Fruit fly (Drosophila melanogaster) whole organism, prepupa: ENCODE data around the gene trv.

Experiments used
- Blimp-1 ChIP-seq: fragments of 200-800 bp; sonication (Bioruptor generic); optimal IDR thresholded peaks from 3 replicates; lab custom pipeline; 2017; ENCODE audit warnings: missing biosample characterization, missing genetic modification characterization, mild to moderate bottlenecking, moderate library complexity, missing genetic modification reagents
- CG10631 ChIP-seq: fragments of 200-800 bp; sonication (Bioruptor generic); optimal IDR thresholded peaks from 2 replicates; lab custom pipeline; 2016; ENCODE audit warnings: missing biosample characterization, missing genetic modification characterization
- CG10669 ChIP-seq: fragments of 200-800 bp; sonication (Bioruptor generic); optimal IDR thresholded peaks from 3 replicates; lab custom pipeline; 2018; ENCODE audit warnings: missing biosample characterization, mild to moderate bottlenecking, missing genetic modification characterization, moderate library complexity
- CG11294 ChIP-seq: fragments of 200-800 bp; sonication (Bioruptor generic); IDR thresholded peaks from 2 replicates; pipeline ENCODE4 v1.3.6; 2022; ENCODE audit warnings: missing biosample characterization, missing genetic modification characterization
- CG11762 ChIP-seq: fragments of 200-800 bp; sonication (Bioruptor generic); optimal IDR thresholded peaks from 3 replicates; lab custom pipeline; 2016; ENCODE audit warnings: missing biosample characterization, missing genetic modification characterization; ENCODE audit not compliant: insufficient read depth
- CG11902 ChIP-seq: fragments of 200-800 bp; sonication (Bioruptor generic); optimal IDR thresholded peaks from 3 replicates; lab custom pipeline; 2016; ENCODE audit warnings: missing biosample characterization, missing genetic modification characterization
- CG15336 ChIP-seq: fragments of 200-800 bp; sonication (Bioruptor generic); IDR thresholded peaks from 2 replicates; pipeline ENCODE4 v1.3.6; 2022; ENCODE audit warnings: missing biosample characterization, missing genetic modification characterization
- CG1621 ChIP-seq: fragments of 200-800 bp; sonication (Bioruptor generic); optimal IDR thresholded peaks from 3 replicates; lab custom pipeline; 2018; ENCODE audit warnings: missing biosample characterization, mild to moderate bottlenecking, missing genetic modification characterization
- CG16779 ChIP-seq: fragments of 200-800 bp; sonication (Bioruptor generic); optimal IDR thresholded peaks from 3 replicates; lab custom pipeline; 2017; ENCODE audit warnings: missing biosample characterization, mild to moderate bottlenecking, missing genetic modification characterization
- CG3032 ChIP-seq: fragments of 200-800 bp; optimal IDR thresholded peaks from 2 replicates; lab custom pipeline; 2019; ENCODE audit warnings: missing biosample characterization, mild to moderate bottlenecking, missing genetic modification characterization, moderate library complexity
- CG34406 ChIP-seq: fragments of 200-800 bp; sonication (Bioruptor generic); optimal IDR thresholded peaks from 3 replicates; lab custom pipeline; 2016; ENCODE audit warnings: missing biosample characterization, missing genetic modification characterization
- CG4318 ChIP-seq: fragments of 200-800 bp; sonication (Bioruptor generic); optimal IDR thresholded peaks from 3 replicates; lab custom pipeline; 2017; ENCODE audit warnings: missing biosample characterization, mild to moderate bottlenecking, missing genetic modification characterization
- CG6163 ChIP-seq: fragments of 200-800 bp; sonication (Bioruptor generic); IDR thresholded peaks from 3 replicates; pipeline ENCODE4 v1.3.6; 2022; ENCODE audit warnings: missing biosample characterization, missing genetic modification characterization
- CG6792 ChIP-seq: fragments of 200-800 bp; sonication (Bioruptor generic); optimal IDR thresholded peaks from 3 replicates; lab custom pipeline; 2016; ENCODE audit warnings: missing biosample characterization, missing genetic modification characterization
- CG6854 ChIP-seq: fragments of 200-800 bp; sonication (Bioruptor generic); optimal IDR thresholded peaks from 2 replicates; lab custom pipeline; 2017; ENCODE audit warnings: missing biosample characterization, mild to moderate bottlenecking, missing genetic modification characterization
- CG7368 ChIP-seq: fragments of 200-800 bp; sonication (Bioruptor generic); optimal IDR thresholded peaks from 3 replicates; lab custom pipeline; 2016; ENCODE audit warnings: missing biosample characterization, missing genetic modification characterization
- CG8319 ChIP-seq: fragments of 200-800 bp; sonication (Bioruptor generic); optimal IDR thresholded peaks from 3 replicates; lab custom pipeline; 2016; ENCODE audit warnings: missing biosample characterization, missing genetic modification characterization
- CG8632 ChIP-seq: fragments of 200-800 bp; sonication (Bioruptor generic); optimal IDR thresholded peaks from 3 replicates; lab custom pipeline; 2016; ENCODE audit warnings: missing biosample characterization, missing genetic modification characterization
- CG9139 ChIP-seq: fragments of 200-800 bp; sonication (Bioruptor generic); optimal IDR thresholded peaks from 3 replicates; lab custom pipeline; 2017; ENCODE audit warnings: missing biosample characterization, mild to moderate bottlenecking, missing genetic modification characterization
- Eip75B ChIP-seq: fragments of 200-800 bp; sonication (Bioruptor generic); optimal IDR thresholded peaks from 3 replicates; lab custom pipeline; 2016; ENCODE audit warnings: missing biosample characterization, missing genetic modification characterization
- Eip93F ChIP-seq: fragments of 200-800 bp; sonication (Bioruptor generic); optimal IDR thresholded peaks from 2 replicates; lab custom pipeline; 2016; ENCODE audit warnings: missing biosample characterization, mild to moderate bottlenecking, missing genetic modification characterization
- Ets21C ChIP-seq: fragments of 200-800 bp; sonication (Bioruptor generic); optimal IDR thresholded peaks from 3 replicates; lab custom pipeline; 2016; ENCODE audit warnings: missing biosample characterization, missing genetic modification characterization
- Gug ChIP-seq: fragments of 200-800 bp; sonication (Bioruptor generic); IDR thresholded peaks from 2 replicates; pipeline ENCODE4 v1.3.6; 2022; ENCODE audit warnings: missing biosample characterization, missing genetic modification characterization
- Hr39 ChIP-seq: fragments of 200-800 bp; sonication (Bioruptor generic); optimal IDR thresholded peaks from 2 replicates; lab custom pipeline; 2016; ENCODE audit warnings: missing biosample characterization, missing genetic modification characterization
- Hr4 ChIP-seq: fragments of 200-800 bp; sonication (Bioruptor generic); optimal IDR thresholded peaks from 3 replicates; lab custom pipeline; 2016; ENCODE audit warnings: missing biosample characterization, missing genetic modification characterization
- Lpt ChIP-seq: fragments of 200-800 bp; sonication (Bioruptor generic); optimal IDR thresholded peaks from 3 replicates; lab custom pipeline; 2016; ENCODE audit warnings: missing biosample characterization, missing genetic modification characterization
- Met ChIP-seq: fragments of 200-800 bp; sonication (Bioruptor generic); optimal IDR thresholded peaks from 3 replicates; lab custom pipeline; 2016; ENCODE audit warnings: missing biosample characterization, missing genetic modification characterization
- Sox102F ChIP-seq: fragments of 200-800 bp; sonication (Bioruptor generic); optimal IDR thresholded peaks from 2 replicates; lab custom pipeline; 2016; ENCODE audit warnings: missing biosample characterization, mild to moderate bottlenecking, missing genetic modification characterization
- Sox14 ChIP-seq: fragments of 200-800 bp; sonication (Bioruptor generic); optimal IDR thresholded peaks from 3 replicates; lab custom pipeline; 2016; ENCODE audit warnings: missing biosample characterization, missing genetic modification characterization
- achi ChIP-seq: fragments of 200-800 bp; sonication (Bioruptor generic); optimal IDR thresholded peaks from 3 replicates; lab custom pipeline; 2016; ENCODE audit warnings: missing biosample characterization, missing genetic modification characterization
- acj6 ChIP-seq: fragments of 200-800 bp; sonication (Bioruptor generic); optimal IDR thresholded peaks from 3 replicates; lab custom pipeline; 2016; ENCODE audit warnings: missing biosample characterization, missing genetic modification characterization
- dac ChIP-seq: fragments of 200-800 bp; sonication (Bioruptor generic); optimal IDR thresholded peaks from 2 replicates; lab custom pipeline; 2017; ENCODE audit warnings: missing biosample characterization, mild to moderate bottlenecking, missing genetic modification characterization
- dsx ChIP-seq: fragments of 200-800 bp; optimal IDR thresholded peaks from 3 replicates; lab custom pipeline; 2019; ENCODE audit warnings: missing biosample characterization, mild to moderate bottlenecking, missing genetic modification characterization, moderate library complexity; ENCODE audit not compliant: poor library complexity, severe bottlenecking
- eg ChIP-seq: fragments of 200-800 bp; sonication (Bioruptor generic); IDR thresholded peaks from 3 replicates; pipeline ENCODE4 v1.3.6; 2022; ENCODE audit warnings: missing biosample characterization, missing genetic modification characterization
- esn ChIP-seq: fragments of 200-800 bp; sonication (Bioruptor generic); optimal IDR thresholded peaks from 2 replicates; lab custom pipeline; 2016; ENCODE audit warnings: missing biosample characterization, mild to moderate bottlenecking, missing genetic modification characterization, moderate library complexity
- fd59A ChIP-seq: fragments of 200-800 bp; sonication (Bioruptor generic); optimal IDR thresholded peaks from 2 replicates; lab custom pipeline; 2017; ENCODE audit warnings: missing biosample characterization, mild to moderate bottlenecking, missing genetic modification characterization, missing genetic modification reagents
- fd85E ChIP-seq: fragments of 200-800 bp; sonication (Bioruptor generic); optimal IDR thresholded peaks from 3 replicates; lab custom pipeline; 2016; ENCODE audit warnings: missing biosample characterization, missing genetic modification characterization
- fkh ChIP-seq: fragments of 200-800 bp; sonication (Bioruptor generic); optimal IDR thresholded peaks from 3 replicates; lab custom pipeline; 2017; ENCODE audit warnings: missing biosample characterization, mild to moderate bottlenecking, missing genetic modification characterization, moderate library complexity
- lz ChIP-seq: fragments of 200-800 bp; sonication (Bioruptor generic); optimal IDR thresholded peaks from 3 replicates; lab custom pipeline; 2016; ENCODE audit warnings: missing biosample characterization, missing genetic modification characterization
- net ChIP-seq: fragments of 200-800 bp; sonication (Bioruptor generic); optimal IDR thresholded peaks from 3 replicates; lab custom pipeline; 2016; ENCODE audit warnings: missing biosample characterization, missing genetic modification characterization
- salr ChIP-seq, 2 experiments: fragments of 200-800 bp; sonication (Bioruptor generic); optimal IDR thresholded peaks; 3 replicates each; lab custom pipeline; 2016 to 2018; ENCODE audit warnings: missing biosample characterization in 2 of 2, missing genetic modification characterization in 2 of 2, mild to moderate bottlenecking in 1 of 2
- spab ChIP-seq: fragments of 200-800 bp; sonication (Bioruptor generic); optimal IDR thresholded peaks from 2 replicates; lab custom pipeline; 2017; ENCODE audit warnings: missing biosample characterization, mild to moderate bottlenecking, missing genetic modification characterization, missing genetic modification reagents
- ss ChIP-seq, 2 experiments: fragments of 200-800 bp; sonication (Bioruptor generic); optimal IDR thresholded peaks; 2 replicates in 1 of 2; 3 replicates in 1 of 2; lab custom pipeline; 2017 to 2018; ENCODE audit warnings: mild to moderate bottlenecking in 2 of 2, missing biosample characterization in 2 of 2, missing genetic modification characterization in 2 of 2, moderate library complexity in 1 of 2
- topi ChIP-seq: fragments of 200-800 bp; sonication (Bioruptor generic); optimal IDR thresholded peaks from 3 replicates; lab custom pipeline; 2016; ENCODE audit warnings: missing biosample characterization, missing genetic modification characterization
- vri ChIP-seq: fragments of 200-800 bp; sonication (Bioruptor generic); optimal IDR thresholded peaks from 3 replicates; lab custom pipeline; 2016; ENCODE audit warnings: missing biosample characterization, mild to moderate bottlenecking, missing genetic modification characterization

trv gene

dm6 chr3R:28026315-28026714 is at the start of gene trv:
Gene trv (plus strand): TSS chr3R:28026615.
- TF ChIP-seq lz, result no peak
- TF ChIP-seq Blimp-1 (GFP tag; lab: Kevin White, UChicago), result no peak
- TF ChIP-seq Gug (GFP tag; lab: Robert Waterston, UW), result no peak
- TF ChIP-seq vri (GFP tag; lab: Kevin White, UChicago), result no peak
- no peak for TF ChIP-seq CG11762 (GFP tag; lab: Kevin White, UChicago)
- TF ChIP-seq eg (GFP tag; lab: Robert Waterston, UW), result no peak
- no peak for TF ChIP-seq CG9139 (GFP tag; lab: Kevin White, UChicago)
- no peak for TF ChIP-seq CG6854 (GFP tag; lab: Kevin White, UChicago)
- TF ChIP-seq CG3032 (tag; lab: Kevin White, UChicago), result no peak
- no peak for TF ChIP-seq CG1621 (tag; lab: Kevin White, UChicago)
- no peak for TF ChIP-seq Lpt (GFP tag; lab: Kevin White, UChicago)
- TF ChIP-seq Hr4 (GFP tag; lab: Kevin White, UChicago), result no peak
- no peak for TF ChIP-seq Eip75B
- TF ChIP-seq CG11294 (GFP tag; lab: Robert Waterston, UW), result no peak
- no peak for TF ChIP-seq fd85E
- no peak for TF ChIP-seq CG15336 (GFP tag; lab: Robert Waterston, UW)
- no peak for TF ChIP-seq dsx (GFP tag; lab: Kevin White, UChicago)
- no peak for TF ChIP-seq acj6
- TF ChIP-seq CG11902 (GFP tag; lab: Kevin White, UChicago), result no peak

DNA sequence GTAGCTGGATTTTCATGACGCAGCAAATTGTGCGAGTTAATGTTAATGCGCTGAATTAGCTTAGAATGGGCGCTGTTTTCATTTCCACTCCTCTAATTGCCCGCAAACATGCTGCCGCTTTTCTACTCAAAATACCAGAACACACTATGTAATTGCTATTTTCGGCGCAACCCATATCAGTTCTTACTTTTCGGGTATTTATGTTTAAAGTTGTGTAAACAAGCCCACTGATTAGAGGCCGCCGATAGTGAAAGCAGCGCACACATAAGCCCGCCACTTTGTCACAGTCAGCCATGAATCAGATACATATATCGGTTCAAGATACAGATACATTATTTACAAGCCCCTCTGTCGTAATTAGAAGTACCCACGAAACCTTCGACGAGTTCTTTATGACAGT is 39.6 kb upstream of the trv start:
- TF ChIP-seq CG15336 (GFP tag; lab: Robert Waterston, UW) (no peak), fkh (GFP tag; lab: Kevin White, UChicago) (peak; percentile 88)

DNA sequence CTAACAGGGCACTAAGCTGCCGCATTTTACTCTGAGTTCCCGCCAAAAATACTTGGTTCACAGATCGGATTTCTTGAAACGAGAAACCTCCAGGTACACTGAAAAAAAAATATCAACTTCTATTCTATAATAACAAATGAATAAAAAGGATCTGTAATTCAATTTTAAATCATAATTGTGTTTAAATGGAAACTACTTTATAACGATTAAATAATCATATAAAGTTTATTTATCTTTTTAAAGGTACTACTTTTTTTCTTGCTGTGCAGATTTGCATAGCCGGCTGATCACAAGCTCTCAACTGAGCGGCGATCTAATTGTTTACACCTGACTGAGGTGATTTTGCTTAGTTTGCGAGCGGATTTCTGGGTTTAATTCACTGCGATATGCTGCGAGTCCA is 39.1 kb upstream of the trv start:
- TF ChIP-seq dac, result peak; percentile 43
- TF ChIP-seq lz, result no peak
- no peak for TF ChIP-seq CG11902 (GFP tag; lab: Kevin White, UChicago)
- no peak for TF ChIP-seq spab (GFP tag; lab: Kevin White, UChicago)
- peak; percentile 63 for TF ChIP-seq CG4318 (GFP tag; lab: Kevin White, UChicago)
- peak; percentile 40 for TF ChIP-seq CG6792
- TF ChIP-seq esn (GFP tag; lab: Kevin White, UChicago), result no peak
- no peak for TF ChIP-seq fd85E
- peak; percentile 13 for TF ChIP-seq CG11762 (GFP tag; lab: Kevin White, UChicago)
- peak; percentile 7 for TF ChIP-seq CG34406 (GFP tag; lab: Kevin White, UChicago)
- peak in 1 of 2 experiments; percentile 52 for TF ChIP-seq salr (GFP tag; optimal IDR thresholded peaks at IDR 0.05; lab: Kevin White, UChicago)
- TF ChIP-seq Sox14 (GFP tag; lab: Kevin White, UChicago), result peak; percentile 10
- no peak for TF ChIP-seq vri (GFP tag; lab: Kevin White, UChicago)
- no peak for TF ChIP-seq CG16779 (tag; lab: Kevin White, UChicago)
- TF ChIP-seq achi (GFP tag; lab: Kevin White, UChicago), result peak; percentile 53
- peak; percentile 75 for TF ChIP-seq eg (GFP tag; lab: Robert Waterston, UW)
- TF ChIP-seq CG8319 (GFP tag; lab: Kevin White, UChicago), result no peak
- no peak for TF ChIP-seq Eip93F
- peak; percentile 57; the same call in 1 of the 2 replicates for TF ChIP-seq CG11294 (GFP tag; lab: Robert Waterston, UW)
- peak; percentile 46 for TF ChIP-seq CG8632 (GFP tag; lab: Kevin White, UChicago)
- TF ChIP-seq CG7368 (GFP tag; lab: Kevin White, UChicago), result no peak
- no peak for TF ChIP-seq Sox102F (GFP tag; lab: Kevin White, UChicago)
- no peak for TF ChIP-seq Hr39 (GFP tag; lab: Kevin White, UChicago)
- TF ChIP-seq ss (GFP tag; optimal IDR thresholded peaks at IDR 0.05; lab: Kevin White, UChicago), result no peak
- peak; percentile 32 for TF ChIP-seq CG10669 (GFP tag; lab: Kevin White, UChicago)
- no peak for TF ChIP-seq CG9139 (GFP tag; lab: Kevin White, UChicago)
- no peak for TF ChIP-seq fd59A (GFP tag; lab: Kevin White, UChicago)
- no peak for TF ChIP-seq Met (GFP tag; lab: Kevin White, UChicago)
- peak; percentile 31 for TF ChIP-seq net (GFP tag; lab: Kevin White, UChicago)
- TF ChIP-seq CG3032 (tag; lab: Kevin White, UChicago), result no peak
- peak; percentile 51 for TF ChIP-seq CG10631 (GFP tag; lab: Kevin White, UChicago)
- no peak for TF ChIP-seq dsx (GFP tag; lab: Kevin White, UChicago)
- peak; percentile 88 for TF ChIP-seq CG15336 (GFP tag; lab: Robert Waterston, UW)
- TF ChIP-seq CG6163 (GFP tag; lab: Robert Waterston, UW), result peak; percentile 62; the same call in 1 of the 3 replicates
- peak; percentile 31 for TF ChIP-seq fkh (GFP tag; lab: Kevin White, UChicago)
- no peak for TF ChIP-seq Ets21C (GFP tag; lab: Kevin White, UChicago)
- TF ChIP-seq topi (GFP tag; lab: Kevin White, UChicago), result peak; percentile 32
- peak; percentile 49 for TF ChIP-seq acj6
- peak; percentile 24 for TF ChIP-seq Lpt (GFP tag; lab: Kevin White, UChicago)
